Worm (Caenorhabditis elegans): ENCODE measurements around the gene C25B8.8.

C25B8.8 gene

ce11 chrX:6663780-6664437 is 54.1 kb downstream of the C25B8.8 start:
- TF ChIP-seq ref-1 (GFP tag; conservative IDR thresholded peaks at IDR 0.05) (no peak), tab-1 (GFP tag; IDR thresholded peaks at IDR 0.05) (no peak), klf-2 (GFP tag; conservative IDR thresholded peaks at IDR 0.05) (no peak), cog-1 (tag; optimal IDR thresholded peaks at IDR 0.05) (no peak)
